Fruit fly (Drosophila melanogaster): ENCODE measurements around the gene EloA.

EloA gene

DNA sequence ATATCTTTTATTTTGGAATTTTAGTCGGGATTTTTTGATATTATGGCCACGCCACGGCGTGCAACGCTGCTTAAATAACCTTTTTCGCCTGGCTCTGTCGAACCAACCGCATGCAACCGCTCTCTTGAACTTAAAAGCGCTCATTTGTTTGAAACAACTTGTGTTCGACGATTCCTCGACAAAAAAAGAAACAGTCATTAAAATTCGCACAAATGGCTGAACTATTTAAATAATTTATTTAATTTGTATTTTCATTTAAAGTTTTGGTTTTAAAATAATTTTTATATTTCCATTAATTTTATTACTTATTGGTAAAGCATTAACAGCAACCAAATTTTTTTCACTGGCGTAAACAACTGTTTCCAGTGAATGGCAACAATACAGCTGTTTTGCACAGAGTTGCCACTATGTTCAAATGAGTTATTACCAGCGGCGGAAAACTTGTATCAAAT lies 29.5 kb downstream of the EloA start, which contains the start of the genes orb and Cdc16 (continued):
- no peak for TF ChIP-seq CG14860 (GFP tag; IDR thresholded peaks at IDR 0.05; ENCODE audit: partially characterized antibody)
- TF ChIP-seq Rx (GFP tag; IDR thresholded peaks at IDR 0.05), result peak; percentile 77
- no peak for TF ChIP-seq hth (optimal IDR thresholded peaks at IDR 0.05)
- 0 out of 3 replicates have a peak, but pooled peaks have one; percentile 22 for TF ChIP-seq Opbp (GFP tag; IDR thresholded peaks at IDR 0.05; ENCODE audit: partially characterized antibody)
- peak; percentile 85 for TF ChIP-seq wdn (GFP tag; IDR thresholded peaks at IDR 0.05)
- TF ChIP-seq nerfin-1 (tag; optimal IDR thresholded peaks at IDR 0.05), result peak; percentile 84
- TF ChIP-seq HLH3B (GFP tag; IDR thresholded peaks at IDR 0.05), result peak; percentile 93
- peak; percentile 85 for TF ChIP-seq mam (GFP tag; optimal IDR thresholded peaks at IDR 0.05)
- peak; percentile 88 for TF ChIP-seq seq (GFP tag; IDR thresholded peaks at IDR 0.05)
- TF ChIP-seq CG17361 (GFP tag; IDR thresholded peaks at IDR 0.05), result peak; percentile 93
- TF ChIP-seq MESR4 (GFP tag; optimal IDR thresholded peaks at IDR 0.05), result peak; percentile 55
- TF ChIP-seq Gug (GFP tag; IDR thresholded peaks at IDR 0.05), result peak; percentile 90
- TF ChIP-seq gfzf (GFP tag; optimal IDR thresholded peaks at IDR 0.05), result no peak
- peak; percentile 58 for TF ChIP-seq pho (GFP tag; optimal IDR thresholded peaks at IDR 0.05)
- TF ChIP-seq Oaz (GFP tag; IDR thresholded peaks at IDR 0.05), result peak; percentile 78
- no peak for TF ChIP-seq repo (GFP tag; optimal IDR thresholded peaks at IDR 0.05)
- peak; percentile 93 for TF ChIP-seq Blimp-1 (GFP tag; optimal IDR thresholded peaks at IDR 0.05)
- peak; percentile 68 for TF ChIP-seq CG8944 (GFP tag; optimal IDR thresholded peaks at IDR 0.05)
- TF ChIP-seq Atf6 (GFP tag; IDR thresholded peaks at IDR 0.05), result peak; percentile 91
- peak; percentile 15 for TF ChIP-seq CG10274 (GFP tag; optimal IDR thresholded peaks at IDR 0.05)
- peak; percentile 79 for TF ChIP-seq ro (GFP tag; IDR thresholded peaks at IDR 0.05)
- TF ChIP-seq CG6175 (GFP tag; IDR thresholded peaks at IDR 0.05), result peak; percentile 89
- TF ChIP-seq inv (GFP tag; IDR thresholded peaks at IDR 0.05; ENCODE audit: partially characterized antibody), result no peak
- TF ChIP-seq CG12942 (GFP tag; optimal IDR thresholded peaks at IDR 0.05), result peak; percentile 91
- TF ChIP-seq Sin3A (optimal IDR thresholded peaks at IDR 0.05), result no peak
- TF ChIP-seq CG12769 (tag; optimal IDR thresholded peaks at IDR 0.05), result peak; percentile 86
- peak; percentile 77 for TF ChIP-seq ewg (GFP tag; optimal IDR thresholded peaks at IDR 0.05)
- TF ChIP-seq CG17328 (GFP tag; IDR thresholded peaks at IDR 0.05), result peak; percentile 94
- peak; percentile 40; the same call in 1 of the 2 replicates for TF ChIP-seq Taf1 (GFP tag; IDR thresholded peaks at IDR 0.05)
- TF ChIP-seq CG32532 (GFP tag; IDR thresholded peaks at IDR 0.05), result peak; percentile 96
- no peak for TF ChIP-seq eve (GFP tag; optimal IDR thresholded peaks at IDR 0.05)
- no peak for TF ChIP-seq CG2129 (GFP tag; IDR thresholded peaks at IDR 0.05; ENCODE audit: partially characterized antibody)
- TF ChIP-seq da (GFP tag; optimal IDR thresholded peaks at IDR 0.05), result peak; percentile 16
- no peak for TF ChIP-seq CG7963 (GFP tag; IDR thresholded peaks at IDR 0.05; ENCODE audit: partially characterized antibody)
- peak; percentile 92 for TF ChIP-seq gsb-n (tag; optimal IDR thresholded peaks at IDR 0.05)
- peak; percentile 3 for TF ChIP-seq eyg (GFP tag; optimal IDR thresholded peaks at IDR 0.05)
- peak; percentile 94 for TF ChIP-seq CG17359 (tag; optimal IDR thresholded peaks at IDR 0.05)
- peak; percentile 88 for TF ChIP-seq BtbVII (GFP tag; optimal IDR thresholded peaks at IDR 0.05)
- TF ChIP-seq toy (GFP tag; IDR thresholded peaks at IDR 0.05), result peak; percentile 75; the same call in 1 of the 2 replicates
- TF ChIP-seq CG33557 (GFP tag; optimal IDR thresholded peaks at IDR 0.05), result peak; percentile 75
- TF ChIP-seq Hand (GFP tag; optimal IDR thresholded peaks at IDR 0.05), result peak; percentile 78
- TF ChIP-seq B-H1 (GFP tag; IDR thresholded peaks at IDR 0.05), result peak; percentile 88
- peak; percentile 68 for TF ChIP-seq CHES-1-like (GFP tag; optimal IDR thresholded peaks at IDR 0.05)
- TF ChIP-seq gcm2 (GFP tag; optimal IDR thresholded peaks at IDR 0.05), result peak; percentile 52
- TF ChIP-seq disco-r (GFP tag; optimal IDR thresholded peaks at IDR 0.05), result peak; percentile 23
- peak; percentile 29; the same call in 1 of the 2 replicates for TF ChIP-seq dan (GFP tag; IDR thresholded peaks at IDR 0.05)
- TF ChIP-seq odd (GFP tag; optimal IDR thresholded peaks at IDR 0.05), result peak; percentile 78
- TF ChIP-seq bcd (GFP tag; optimal IDR thresholded peaks at IDR 0.05), result peak; percentile 90
- peak; percentile 54 for TF ChIP-seq CG1792 (GFP tag; optimal IDR thresholded peaks at IDR 0.05)
- TF ChIP-seq CG1529 (GFP tag; optimal IDR thresholded peaks at IDR 0.05), result peak; percentile 76
- TF ChIP-seq CG1024 (GFP tag; IDR thresholded peaks at IDR 0.05), result peak; percentile 64
